Worm (Caenorhabditis elegans): Measurements from ENCODE around the gene F02D8.9.

DNA sequence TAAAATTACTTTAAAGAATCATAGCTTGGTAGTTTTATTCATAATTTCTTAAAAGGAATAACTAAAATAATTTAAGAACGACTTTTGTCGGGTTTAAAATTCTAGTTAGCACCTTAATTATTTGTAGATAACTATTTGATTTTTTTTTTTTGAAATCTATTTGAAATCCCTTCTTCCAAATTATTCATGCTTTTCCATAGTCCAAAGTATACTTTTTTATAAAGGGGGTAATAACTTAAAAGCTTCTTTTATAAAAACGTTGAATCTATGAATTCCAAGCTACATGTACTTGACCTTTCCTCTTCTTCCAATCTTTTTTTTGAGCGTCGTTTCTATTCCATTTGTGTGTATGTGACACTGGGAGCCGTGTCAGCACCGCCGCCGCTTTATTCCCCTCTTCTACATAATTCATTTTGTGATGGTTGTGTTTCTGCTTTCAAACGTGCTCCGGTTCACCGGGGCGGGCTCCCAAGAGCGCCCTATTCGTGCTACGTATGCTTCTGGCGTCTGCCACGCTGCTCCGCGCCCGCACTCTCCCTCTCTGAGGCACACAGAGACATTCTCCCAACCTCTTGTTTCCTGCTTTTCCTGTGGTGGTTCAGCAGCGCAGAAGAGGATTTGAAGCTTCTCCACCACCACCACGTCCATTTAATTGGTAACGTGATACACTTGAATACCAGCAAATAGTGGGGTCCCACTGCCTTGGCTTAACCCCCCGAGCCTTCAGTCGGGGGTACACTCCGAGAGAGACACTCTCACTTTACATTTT, 21.9 kb downstream of the F02D8.9 start:
- TF ChIP-seq ceh-43 (GFP tag; optimal IDR thresholded peaks at IDR 0.05), result no peak
- no peak for TF ChIP-seq nhr-237 (tag; optimal IDR thresholded peaks at IDR 0.05)
- TF ChIP-seq M03D4.4 (tag; optimal IDR thresholded peaks at IDR 0.05), result no peak
- no peak for TF ChIP-seq lsy-2 (tag; optimal IDR thresholded peaks at IDR 0.05)
- TF ChIP-seq lin-13 (tag; optimal IDR thresholded peaks at IDR 0.05), result no peak
- TF ChIP-seq nhr-12 (tag; optimal IDR thresholded peaks at IDR 0.05), result no peak
- no peak for TF ChIP-seq nhr-76 (tag; optimal IDR thresholded peaks at IDR 0.05)
- no peak for TF ChIP-seq mep-1 (tag; optimal IDR thresholded peaks at IDR 0.05)
- no peak for TF ChIP-seq cnd-1 (tag; optimal IDR thresholded peaks at IDR 0.05)
- no peak for TF ChIP-seq elt-1 (tag; optimal IDR thresholded peaks at IDR 0.05; ENCODE audit: borderline replicate concordance, insufficient read depth)

Data from whole organism, mixed stage, embryonic.